Worm (Caenorhabditis elegans): ENCODE data around the gene W08F4.12.

The W08F4.12 gene

DNA sequence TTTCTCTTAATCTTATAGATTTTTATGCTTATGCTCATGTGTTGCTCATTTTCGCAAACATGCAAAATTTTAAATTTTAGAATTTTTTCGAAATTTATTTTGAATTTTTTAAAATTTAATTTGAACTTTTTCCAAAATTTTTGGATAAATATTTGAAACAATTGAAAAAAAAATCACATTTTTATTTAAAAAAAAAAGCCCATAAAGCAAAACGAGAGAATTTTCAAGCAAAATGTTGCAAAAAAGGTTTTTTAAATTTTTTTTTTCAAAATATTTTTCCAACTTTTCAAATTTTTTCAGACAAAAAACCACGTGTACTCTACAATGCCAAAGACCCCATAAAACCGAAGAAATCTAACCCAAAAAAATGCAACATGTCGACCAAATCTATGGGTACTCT is 28.0 kb downstream of the W08F4.12 start, which contains the start of the genes C09E8.1 and C09E8.6:
TSS of gene C09E8.1 (plus strand) at position 301 of the 400 bp plus-strand sequence.
TSS of gene C09E8.6 (plus strand) at position 313 of the 400 bp plus-strand sequence.
- no peak for TF ChIP-seq ceh-14 (tag; optimal IDR thresholded peaks at IDR 0.05)
- no peak for TF ChIP-seq F13H6.1 (tag; optimal IDR thresholded peaks at IDR 0.05)
- TF ChIP-seq ceh-22 (tag; optimal IDR thresholded peaks at IDR 0.05): no peak
- no peak for TF ChIP-seq ref-2 (tag; optimal IDR thresholded peaks at IDR 0.05)
- no peak for TF ChIP-seq unc-86 (tag; optimal IDR thresholded peaks at IDR 0.05)
- no peak for TF ChIP-seq odd-2 (tag; optimal IDR thresholded peaks at IDR 0.05)
- no peak for TF ChIP-seq unc-42 (tag; optimal IDR thresholded peaks at IDR 0.05)
- TF ChIP-seq tbx-2 (tag; optimal IDR thresholded peaks at IDR 0.05): no peak
- TF ChIP-seq ceh-45 (GFP tag; IDR thresholded peaks at IDR 0.05): no peak
- TF ChIP-seq pat-9 (tag; optimal IDR thresholded peaks at IDR 0.05): no peak
- no peak for TF ChIP-seq ceh-6 (GFP tag; optimal IDR thresholded peaks at IDR 0.05)
- no peak for TF ChIP-seq nfya-1 (tag; optimal IDR thresholded peaks at IDR 0.05)
- TF ChIP-seq fax-1 (tag; optimal IDR thresholded peaks at IDR 0.05): no peak
- TF ChIP-seq ztf-16 (tag; optimal IDR thresholded peaks at IDR 0.05): no peak
- no peak for TF ChIP-seq pax-1 (tag; optimal IDR thresholded peaks at IDR 0.05)
- TF ChIP-seq dve-1 (tag; optimal IDR thresholded peaks at IDR 0.05): no peak

ce11 chrII:555371-555770 is 28.9 kb downstream of the W08F4.12 start:
- TF ChIP-seq unc-55 (GFP tag; optimal IDR thresholded peaks at IDR 0.05): peak; percentile 9
- no peak for TF ChIP-seq rnt-1 (tag; optimal IDR thresholded peaks at IDR 0.05)
- no peak for TF ChIP-seq ceh-9 (tag; optimal IDR thresholded peaks at IDR 0.05)
- no peak for TF ChIP-seq ama-1 (optimal IDR thresholded peaks at IDR 0.05)
- TF ChIP-seq ceh-48 (tag; optimal IDR thresholded peaks at IDR 0.05): peak; percentile 22

ce11 chrII:551245-551904 is 32.8 kb downstream of the W08F4.12 start, which contains the start of gene lips-7:
lips-7 (plus strand) TSS chrII:551854.
- TF ChIP-seq pros-1 (tag; optimal IDR thresholded peaks at IDR 0.05): no peak
- peak; percentile 49 for TF ChIP-seq hlh-6 (tag; optimal IDR thresholded peaks at IDR 0.05)
- peak; percentile 10 for TF ChIP-seq C38D4.7 (GFP tag; optimal IDR thresholded peaks at IDR 0.05)
- TF ChIP-seq C08G9.2 (tag; optimal IDR thresholded peaks at IDR 0.05): peak; percentile 11

- TF ChIP-seq C38D4.7 (GFP tag; optimal IDR thresholded peaks at IDR 0.05): no peak
- no peak for TF ChIP-seq ttx-3 (tag; optimal IDR thresholded peaks at IDR 0.05)
- no peak for TF ChIP-seq C08G9.2 (tag; optimal IDR thresholded peaks at IDR 0.05)
- TF ChIP-seq ama-1 (optimal IDR thresholded peaks at IDR 0.05): no peak
- no peak for TF ChIP-seq nfya-1 (tag; optimal IDR thresholded peaks at IDR 0.05)
- no peak for TF ChIP-seq unc-86 (tag; optimal IDR thresholded peaks at IDR 0.05)
These were observed 34.7 kb downstream of the W08F4.12 start for ce11 chrII:549501-549900.

DNA sequence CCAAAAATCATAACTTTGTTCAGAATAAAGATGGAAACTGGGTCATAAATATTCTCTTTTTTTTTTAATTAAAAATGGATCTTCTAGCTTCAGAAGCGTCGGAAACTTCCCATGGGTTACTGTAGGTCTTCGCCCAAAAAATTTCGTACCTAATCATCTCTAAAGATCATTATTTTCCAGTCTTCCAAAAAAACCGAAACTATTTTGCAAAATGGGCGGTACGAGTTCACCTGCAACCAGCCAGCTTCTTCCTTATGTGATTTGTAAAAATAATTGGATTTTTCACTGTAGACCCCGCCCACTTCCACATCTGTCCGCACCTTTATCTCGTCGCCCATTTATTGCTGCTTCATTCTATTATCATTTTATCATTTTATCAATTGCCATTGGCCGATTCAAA is 37.8 kb downstream of the W08F4.12 start, which contains the start of gene mlt-10:
TSS of gene mlt-10 (plus strand) at position 301 of the 400 bp plus-strand sequence.
- TF ChIP-seq K02D7.2 (tag; optimal IDR thresholded peaks at IDR 0.05): no peak
- no peak for TF ChIP-seq dmd-4 (tag; optimal IDR thresholded peaks at IDR 0.05; ENCODE audit: borderline replicate concordance)
- TF ChIP-seq ceh-24 (tag; optimal IDR thresholded peaks at IDR 0.05): no peak
- TF ChIP-seq tbx-7 (tag; optimal IDR thresholded peaks at IDR 0.05): no peak
- TF ChIP-seq elt-2 (tag; optimal IDR thresholded peaks at IDR 0.05): no peak
- no peak for TF ChIP-seq ahr-1 (tag; optimal IDR thresholded peaks at IDR 0.05)
- no peak for TF ChIP-seq pax-1 (tag; optimal IDR thresholded peaks at IDR 0.05)
- no peak for TF ChIP-seq hlh-6 (tag; optimal IDR thresholded peaks at IDR 0.05)
- TF ChIP-seq hlh-30 (tag; optimal IDR thresholded peaks at IDR 0.05; ENCODE audit: insufficient read depth): no peak
- no peak for TF ChIP-seq pqm-1 (tag; optimal IDR thresholded peaks at IDR 0.05)
- TF ChIP-seq odd-2 (tag; optimal IDR thresholded peaks at IDR 0.05): no peak
- no peak for TF ChIP-seq nfya-1 (tag; optimal IDR thresholded peaks at IDR 0.05)
- TF ChIP-seq hlh-8 (tag; optimal IDR thresholded peaks at IDR 0.05): no peak
- TF ChIP-seq elt-4 (tag; optimal IDR thresholded peaks at IDR 0.05): no peak
- TF ChIP-seq unc-3 (GFP tag; conservative IDR thresholded peaks at IDR 0.05): no peak
- no peak for TF ChIP-seq unc-3 (tag; optimal IDR thresholded peaks at IDR 0.05)
- no peak for TF ChIP-seq ttx-3 (tag; optimal IDR thresholded peaks at IDR 0.05)
- TF ChIP-seq nhr-232 (tag; optimal IDR thresholded peaks at IDR 0.05): no peak
- TF ChIP-seq ceh-19 (GFP tag; optimal IDR thresholded peaks at IDR 0.05): no peak
- TF ChIP-seq ceh-9 (tag; optimal IDR thresholded peaks at IDR 0.05): no peak
- no peak for TF ChIP-seq ceh-14 (tag; optimal IDR thresholded peaks at IDR 0.05)
